Worm (Caenorhabditis elegans) whole organism, L4/young adult: ENCODE measurements around the gene F09B9.4.

Experiments
- W03F9.2 ChIP-seq: fragments of 150-350 bp; optimal IDR thresholded peaks from 2 replicates; lab custom pipeline; 2014; ENCODE audit warnings: missing biosample characterization, missing genetic modification characterization
- dao-5 ChIP-seq: sonication (generic microtip); optimal IDR thresholded peaks from 2 replicates; lab custom pipeline; 2016; ENCODE audit warnings: missing genotype, missing genetic modification characterization, moderate library complexity, missing compliant biosample characterization
- him-1 ChIP-seq: sonication (generic microtip); optimal IDR thresholded peaks from 2 replicates; lab custom pipeline; 2016; ENCODE audit warnings: missing genotype, missing genetic modification reagents, missing genetic modification characterization, missing compliant biosample characterization

Gene F09B9.4

DNA sequence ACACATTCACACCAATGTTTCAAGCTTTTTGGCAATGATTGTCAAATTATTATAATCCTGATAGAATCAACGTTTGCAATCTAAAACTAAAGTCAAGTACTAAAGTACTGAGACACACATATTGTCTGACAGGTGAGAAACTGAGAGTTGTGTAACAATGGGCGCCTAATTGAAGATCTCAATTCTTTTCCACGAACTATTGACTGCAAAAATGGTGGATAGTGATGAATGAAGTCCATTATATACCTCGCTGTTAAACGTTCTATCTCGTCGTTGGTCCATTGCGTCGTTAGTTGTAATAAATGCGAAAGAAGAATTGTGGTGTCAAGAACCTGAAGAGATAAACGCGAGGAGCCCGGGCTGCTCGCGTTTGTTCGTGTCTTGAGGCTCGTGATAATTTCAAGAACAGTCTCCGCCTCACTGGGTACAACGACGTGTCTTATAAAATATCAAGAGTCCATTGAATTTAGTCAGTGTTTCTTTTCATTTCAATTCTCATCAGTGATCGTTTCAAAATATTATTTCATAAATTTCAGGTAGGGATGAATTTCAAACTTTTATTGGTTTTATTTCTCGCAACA, at the start of gene F09B9.4:
F09B9.4 (plus strand) TSS at position 531 of the 581 bp plus-strand sequence.
- TF ChIP-seq dao-5 (tag; lab: Kevin White, UChicago) (no peak), him-1 (tag; lab: Kevin White, UChicago) (no peak), W03F9.2 (no peak)

DNA sequence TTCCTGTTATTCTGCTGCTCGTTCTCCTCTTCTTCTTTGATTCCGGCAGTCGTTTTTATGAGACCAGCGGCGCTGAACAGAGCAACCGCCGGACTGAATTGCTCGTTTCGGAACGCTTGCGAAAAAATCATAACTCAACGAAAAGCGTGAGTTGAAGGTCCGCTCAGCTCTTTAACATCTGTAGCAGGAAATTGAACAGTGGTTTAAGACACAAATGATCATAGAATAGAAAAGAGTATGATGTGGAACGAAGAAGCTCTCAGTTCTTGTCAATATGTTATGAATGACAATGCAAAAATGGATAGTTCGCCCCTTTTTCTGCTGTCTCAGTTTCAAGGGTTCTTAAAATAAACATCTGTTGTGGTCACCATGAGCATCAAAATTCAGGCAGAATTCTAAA, 46.8 kb upstream of the F09B9.4 start:
- TF ChIP-seq dao-5 (tag; lab: Kevin White, UChicago): no peak
- no peak for TF ChIP-seq him-1 (tag; lab: Kevin White, UChicago)
- TF ChIP-seq W03F9.2: no peak

ce11 chrX:10123015-10123414, 37.4 kb upstream of the F09B9.4 start:
- TF ChIP-seq him-1 (tag; lab: Kevin White, UChicago): no peak
- TF ChIP-seq W03F9.2: no peak
- TF ChIP-seq dao-5 (tag; lab: Kevin White, UChicago): no peak

DNA sequence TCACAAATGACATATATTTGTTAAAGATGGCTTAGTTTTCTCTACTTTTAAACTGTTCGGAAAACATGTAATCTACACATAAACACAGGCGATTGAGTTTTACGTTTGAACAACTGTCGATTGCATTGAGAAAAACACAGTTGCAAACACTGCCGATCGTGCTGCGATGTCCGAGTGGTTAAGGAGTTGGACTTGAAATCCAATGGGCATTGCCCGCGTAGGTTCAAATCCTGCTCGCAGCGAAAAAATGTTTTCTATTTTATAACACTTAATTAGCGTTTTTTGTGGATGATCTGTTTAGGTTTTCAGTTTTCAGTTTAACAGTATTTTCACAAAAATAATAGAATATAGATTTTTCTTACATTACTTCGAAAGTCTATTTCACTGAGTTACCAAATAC, 36.1 kb upstream of the F09B9.4 start:
- TF ChIP-seq W03F9.2 (no peak), him-1 (tag; lab: Kevin White, UChicago) (no peak), dao-5 (tag; lab: Kevin White, UChicago) (no peak)

DNA sequence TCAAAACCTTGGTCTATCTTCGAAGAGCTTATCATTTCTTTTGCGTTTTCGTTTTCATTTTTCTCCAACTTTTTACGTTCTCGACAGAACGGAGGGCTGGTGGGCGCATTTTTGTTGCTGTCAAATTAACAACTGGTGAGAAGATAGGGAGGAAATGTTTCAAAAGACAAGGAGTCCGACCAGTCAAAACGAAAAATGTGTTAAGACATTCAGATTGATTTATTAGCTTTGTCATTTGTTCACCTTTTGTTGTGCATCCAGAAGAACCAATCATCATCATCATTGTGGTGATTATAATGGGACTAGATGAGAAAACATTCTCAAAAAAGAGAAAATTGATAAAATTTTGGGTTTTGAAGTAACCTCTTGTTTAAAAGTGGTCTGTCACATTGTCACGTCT, 30.3 kb upstream of the F09B9.4 start:
- no peak for TF ChIP-seq him-1 (tag; lab: Kevin White, UChicago)
- no peak for TF ChIP-seq W03F9.2
- no peak for TF ChIP-seq dao-5 (tag; lab: Kevin White, UChicago)

ce11 chrX:10132546-10133032, 27.8 kb upstream of the F09B9.4 start:
- TF ChIP-seq him-1 (tag; lab: Kevin White, UChicago): peak; percentile 47

- TF ChIP-seq W03F9.2: no peak
- no peak for TF ChIP-seq dao-5 (tag; lab: Kevin White, UChicago)
- TF ChIP-seq him-1 (tag; lab: Kevin White, UChicago): no peak
These were observed 27.3 kb upstream of the F09B9.4 start, which contains the start of gene unc-58 for ce11 chrX:10133082-10133481. unc-58 (minus strand) TSS chrX:10133182.

DNA sequence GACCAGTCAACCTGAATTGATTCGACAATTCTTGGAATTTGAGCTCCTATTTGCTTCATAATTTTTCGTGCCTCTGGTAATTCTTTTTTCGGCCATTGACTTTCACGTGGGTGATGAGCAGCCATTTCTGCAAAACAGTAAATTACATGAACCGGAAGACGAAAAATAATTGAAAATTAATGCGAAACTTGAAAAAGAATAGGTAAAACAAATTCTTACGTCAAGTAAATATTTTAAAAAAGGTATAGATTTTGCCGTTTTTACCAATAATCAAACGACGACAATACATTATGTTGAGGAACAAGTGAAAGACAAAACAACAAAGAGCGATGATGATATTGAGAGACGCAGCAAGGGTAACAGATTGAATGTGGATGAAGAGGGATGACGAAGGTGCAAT, 21.9 kb upstream of the F09B9.4 start, which contains the start of gene moc-1:
moc-1 (minus strand) TSS at position 127 of the 400 bp plus-strand sequence.
- TF ChIP-seq him-1 (tag; lab: Kevin White, UChicago): no peak
- TF ChIP-seq dao-5 (tag; lab: Kevin White, UChicago): no peak

DNA sequence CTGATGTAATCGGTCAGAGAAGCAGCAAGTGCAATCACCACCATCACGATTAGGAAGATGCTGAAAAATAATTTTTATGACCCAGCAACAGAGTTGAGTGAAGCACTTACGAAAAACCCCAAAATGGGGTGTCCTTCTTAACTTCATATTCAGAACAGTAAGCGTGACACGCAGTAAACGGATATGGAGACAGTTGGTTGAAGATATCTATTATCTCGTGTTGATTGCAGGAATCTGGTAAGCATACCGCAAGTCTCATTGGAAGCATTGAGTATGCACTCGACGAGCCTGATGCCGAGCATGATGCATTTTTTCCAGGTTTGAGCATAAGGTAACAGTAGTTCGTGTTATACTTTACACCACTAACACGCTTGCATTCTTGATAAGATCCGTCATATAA, 19.2 kb upstream of the F09B9.4 start:
- TF ChIP-seq W03F9.2 (no peak), dao-5 (tag; lab: Kevin White, UChicago) (no peak), him-1 (tag; lab: Kevin White, UChicago) (no peak)

ce11 chrX:10141963-10142431, 18.4 kb upstream of the F09B9.4 start, which contains the start of gene oac-14:
oac-14 (minus strand) TSS chrX:10142013.
- no peak for TF ChIP-seq dao-5 (tag; lab: Kevin White, UChicago)
- no peak for TF ChIP-seq W03F9.2
- no peak for TF ChIP-seq him-1 (tag; lab: Kevin White, UChicago)

- TF ChIP-seq dao-5 (tag; lab: Kevin White, UChicago) (peak; percentile 72), W03F9.2 (peak; percentile 32), him-1 (tag; lab: Kevin White, UChicago) (peak; percentile 87)
These were observed 15.4 kb upstream of the F09B9.4 start for ce11 chrX:10145011-10145410.

DNA sequence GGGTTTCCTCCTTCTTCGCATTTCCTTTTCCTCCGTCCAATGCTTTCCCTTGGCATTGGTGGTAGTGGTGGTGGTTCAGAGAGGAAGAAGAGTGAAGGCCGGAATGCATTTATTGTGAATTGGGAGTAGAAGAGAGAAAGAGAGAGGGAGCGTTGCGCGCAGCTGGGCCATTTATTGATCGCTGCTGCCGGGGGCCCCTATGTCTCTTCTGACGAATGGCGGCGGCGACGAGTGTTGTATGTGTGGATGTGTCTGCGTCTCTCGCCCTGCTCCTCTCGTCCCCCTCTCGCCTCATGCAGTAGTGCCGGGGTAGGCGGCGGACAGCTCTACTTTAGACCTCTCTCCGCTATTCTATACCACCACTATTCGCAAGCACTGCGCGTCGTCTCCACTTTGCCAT, 13.8 kb upstream of the F09B9.4 start, which contains the start of gene unc-115:
unc-115 (plus strand) TSS at position 301 of the 400 bp plus-strand sequence.
- TF ChIP-seq him-1 (tag; lab: Kevin White, UChicago) (peak; percentile 88), W03F9.2 (peak; percentile 55), dao-5 (tag; lab: Kevin White, UChicago) (no peak)

DNA sequence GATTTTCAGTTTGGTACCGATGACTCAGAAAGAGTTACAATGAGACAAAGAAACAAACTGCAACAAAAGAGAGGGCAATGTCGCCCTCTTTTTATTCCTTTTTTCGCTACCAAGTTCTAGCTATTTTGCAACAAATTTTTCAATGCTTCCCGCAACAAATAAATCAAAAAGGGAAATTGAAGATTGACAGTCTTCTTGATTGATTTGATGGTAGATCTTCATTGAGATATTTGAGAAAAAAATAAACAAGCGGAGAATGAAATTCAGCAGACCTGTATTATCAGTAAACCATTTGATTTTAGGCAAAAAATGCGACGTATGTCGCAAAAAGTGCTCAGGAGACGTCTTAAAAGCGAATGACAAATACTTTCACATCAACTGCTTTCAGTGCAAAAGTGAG, 13.2 kb upstream of the F09B9.4 start:
- TF ChIP-seq dao-5 (tag; lab: Kevin White, UChicago) (no peak), him-1 (tag; lab: Kevin White, UChicago) (no peak), W03F9.2 (no peak)

DNA sequence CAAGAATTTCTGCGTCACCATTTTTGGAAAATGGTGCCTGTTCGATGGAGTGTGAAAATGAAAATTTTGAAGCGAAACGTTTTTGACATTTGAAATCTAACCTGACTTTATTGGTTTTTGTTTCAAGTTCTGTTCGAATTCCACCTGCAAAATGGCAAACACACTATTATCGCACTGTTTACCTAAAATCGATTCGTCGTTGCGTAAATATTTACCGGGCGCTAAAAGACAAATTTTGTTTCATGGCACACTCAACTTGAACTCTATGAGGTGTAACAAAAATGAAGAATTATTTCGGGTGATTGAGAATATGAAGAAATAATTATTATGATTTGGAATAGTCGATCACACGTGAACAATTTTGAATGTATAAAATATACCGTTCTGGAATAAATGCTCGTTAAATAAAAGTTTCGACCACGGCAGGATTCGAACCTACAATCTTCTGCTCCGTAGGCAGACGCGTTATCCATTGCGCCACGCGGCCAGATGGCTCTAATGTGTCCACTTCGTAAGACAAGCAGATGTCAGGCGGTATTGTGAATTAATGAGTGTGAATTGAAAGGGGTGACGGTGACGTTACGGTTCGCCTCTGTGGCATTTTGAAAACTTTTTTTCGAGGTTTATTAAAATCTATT, 12.1 kb upstream of the F09B9.4 start:
- TF ChIP-seq W03F9.2 (peak; percentile 18), dao-5 (tag; lab: Kevin White, UChicago) (no peak)
